Fruit fly (Drosophila melanogaster): ENCODE results near the gene Pcif1.

The Pcif1 gene

DNA sequence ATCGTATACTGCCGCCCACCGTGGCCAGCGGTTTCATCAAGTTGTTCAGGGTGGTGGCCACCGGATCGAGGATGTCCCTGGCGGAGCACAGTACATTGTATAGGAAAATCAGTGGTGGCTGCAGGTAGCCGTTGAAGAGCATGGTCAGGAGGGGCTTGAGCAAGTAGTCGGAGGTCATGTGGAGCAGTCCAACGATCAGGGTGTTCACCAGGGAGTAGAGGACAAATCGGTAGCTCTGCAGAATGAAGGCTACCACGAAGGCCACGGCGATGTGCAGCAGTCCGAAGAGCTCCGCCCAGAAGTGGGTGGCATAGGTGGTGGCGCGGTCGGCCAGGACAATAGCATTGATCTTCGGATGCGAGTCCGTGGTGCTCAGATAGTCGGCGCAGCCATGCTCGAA is 11.4 kb upstream of the Pcif1 start:
- TF ChIP-seq Myc (optimal IDR thresholded peaks at IDR 0.05) (no peak), insv (optimal IDR thresholded peaks at IDR 0.05) (no peak), psq (optimal IDR thresholded peaks at IDR 0.05) (no peak), h (optimal IDR thresholded peaks at IDR 0.05) (no peak)

DNA sequence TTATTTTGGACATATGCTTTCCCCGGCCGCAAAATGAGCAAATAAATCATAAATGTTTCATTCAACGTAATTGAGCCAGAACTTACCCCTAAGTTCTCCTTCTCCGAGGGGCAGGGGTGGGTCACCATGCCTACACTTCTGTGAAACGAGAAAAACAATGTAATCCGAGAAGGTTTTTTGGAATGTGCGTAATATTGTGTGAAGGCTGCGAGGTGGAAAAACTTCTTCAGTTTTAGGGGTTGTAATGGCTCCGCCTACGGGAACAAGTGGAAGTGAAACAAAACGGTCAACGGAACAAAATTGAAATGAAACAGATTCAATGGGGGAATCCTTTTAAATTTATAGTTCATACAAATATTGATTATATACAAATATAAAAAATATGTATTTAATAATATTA is 10.8 kb upstream of the Pcif1 start:
- TF ChIP-seq Sin3A (optimal IDR thresholded peaks at IDR 0.05): no peak
- TF ChIP-seq psq (optimal IDR thresholded peaks at IDR 0.05): no peak
- TF ChIP-seq ttk (optimal IDR thresholded peaks at IDR 0.05): no peak
- TF ChIP-seq insv (optimal IDR thresholded peaks at IDR 0.05): no peak
- TF ChIP-seq h (optimal IDR thresholded peaks at IDR 0.05): no peak
- TF ChIP-seq Myc (optimal IDR thresholded peaks at IDR 0.05): no peak

DNA sequence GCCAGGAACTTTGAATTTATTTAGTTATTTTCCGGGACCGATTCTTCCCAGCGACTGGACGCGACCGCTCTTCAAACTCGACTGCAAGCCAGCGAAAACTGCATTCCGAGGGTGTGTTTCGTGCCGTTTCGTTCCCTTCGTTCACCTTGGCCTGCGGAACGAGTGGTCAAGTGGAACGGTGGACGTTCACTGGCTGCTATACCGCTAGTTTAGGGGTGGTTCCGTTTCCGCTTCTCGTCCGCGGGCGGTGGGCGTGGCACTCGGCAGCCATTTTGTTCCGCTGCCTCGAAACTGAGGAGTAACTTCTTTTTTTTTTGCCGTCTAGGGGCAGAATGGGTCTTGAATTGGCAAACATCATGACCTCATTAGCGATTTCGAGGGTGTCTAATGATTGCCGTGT is 6.7 kb upstream of the Pcif1 start, which contains the start of gene Six4:
TSS of gene Six4 (minus strand) at position 85 of the 400 bp plus-strand sequence.
- TF ChIP-seq Myc (optimal IDR thresholded peaks at IDR 0.05) (no peak), psq (optimal IDR thresholded peaks at IDR 0.05) (no peak), Sin3A (optimal IDR thresholded peaks at IDR 0.05) (no peak), h (optimal IDR thresholded peaks at IDR 0.05) (no peak), ttk (optimal IDR thresholded peaks at IDR 0.05) (no peak), insv (optimal IDR thresholded peaks at IDR 0.05) (no peak)

DNA sequence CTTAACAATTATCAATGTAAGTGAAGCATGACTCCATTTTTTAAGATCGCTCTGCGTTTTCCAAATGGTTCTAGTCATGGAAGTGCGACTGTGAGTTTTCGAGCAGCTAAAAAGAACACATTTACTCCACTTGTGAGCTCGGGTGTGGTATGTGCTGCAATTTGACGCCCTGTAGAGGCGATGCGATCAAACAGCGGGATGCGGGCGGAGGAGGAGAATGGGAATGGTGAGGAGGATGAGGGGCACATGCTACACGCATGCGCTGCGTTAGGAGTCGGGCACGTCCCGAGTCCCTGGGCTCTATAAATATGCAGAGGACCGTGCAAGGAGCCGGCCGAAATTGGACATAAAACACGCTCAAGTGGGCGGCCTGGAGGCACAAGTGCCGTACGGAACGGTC is 3.3 kb upstream of the Pcif1 start:
- no peak for TF ChIP-seq ttk (optimal IDR thresholded peaks at IDR 0.05)
- no peak for TF ChIP-seq psq (optimal IDR thresholded peaks at IDR 0.05)

DNA sequence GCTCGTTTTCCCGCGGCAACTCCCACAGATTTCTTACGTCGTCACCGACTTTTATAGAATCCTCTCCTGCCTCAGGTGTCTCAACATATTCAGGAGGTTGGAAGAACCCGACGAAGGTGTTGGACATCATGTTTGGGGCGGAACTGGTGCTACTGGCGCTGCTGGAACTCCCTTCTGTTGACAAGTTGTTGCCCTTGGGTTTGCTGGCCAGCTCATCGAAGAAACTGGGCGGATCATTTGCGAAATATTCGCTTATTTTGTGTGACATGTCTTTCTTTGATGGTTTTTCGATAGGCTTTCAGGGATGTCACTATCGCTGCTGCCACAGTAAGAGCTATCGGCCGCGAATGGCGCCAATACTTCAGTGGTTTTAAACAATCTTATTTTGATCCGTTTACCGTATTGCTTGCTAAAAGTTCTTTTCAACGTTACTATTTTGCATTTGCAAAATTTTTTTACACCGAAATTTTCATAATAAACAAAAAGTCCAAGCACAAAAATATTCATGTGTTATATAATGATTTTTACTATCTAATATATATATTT is 1.9 kb upstream of the Pcif1 start, which contains the start of gene CG11396:
TSS of gene CG11396 (minus strand) at position 303 of the 546 bp plus-strand sequence.
- TF ChIP-seq psq (optimal IDR thresholded peaks at IDR 0.05): no peak
- TF ChIP-seq insv (optimal IDR thresholded peaks at IDR 0.05): peak; percentile 43
- no peak for TF ChIP-seq Sin3A (optimal IDR thresholded peaks at IDR 0.05)

DNA sequence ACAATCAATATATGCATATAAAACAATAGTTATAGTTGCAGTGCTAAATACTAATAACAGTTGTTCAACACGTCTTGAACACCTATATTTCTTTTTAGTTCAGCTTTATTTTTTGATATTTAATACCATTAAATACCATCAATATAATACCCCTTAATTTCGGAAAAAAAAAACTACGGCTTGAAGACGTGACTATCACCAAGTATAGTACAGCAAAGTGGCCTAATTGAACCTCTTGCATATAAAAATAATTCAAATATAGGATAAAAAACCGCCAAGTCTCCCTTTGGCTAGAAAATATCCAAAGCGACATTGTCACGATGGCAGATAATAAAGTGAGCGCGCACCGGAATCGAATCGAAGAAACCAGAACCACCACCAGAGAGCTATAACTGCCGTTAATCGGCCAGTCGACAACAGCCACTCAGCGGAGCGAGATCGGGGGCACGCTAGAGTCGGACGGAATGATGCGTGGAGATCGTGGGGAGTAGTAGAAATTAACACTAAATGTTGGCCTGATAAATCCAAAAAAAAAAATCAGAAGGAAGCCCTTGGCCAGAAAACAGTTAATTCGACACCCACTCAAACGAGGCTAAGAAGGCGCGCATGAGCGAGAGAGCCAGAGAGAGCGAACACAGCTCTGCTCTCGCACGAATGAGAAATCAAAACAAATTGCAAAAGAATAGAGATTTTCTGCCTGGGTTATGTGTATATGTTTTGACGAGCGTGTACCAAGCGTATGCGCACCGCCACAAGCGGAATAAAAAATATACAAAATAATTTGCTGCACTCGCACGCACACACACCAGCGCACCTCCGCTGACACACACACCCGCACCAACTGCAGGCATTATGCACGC is 955 bp downstream of the Pcif1 start:
- TF ChIP-seq ttk (optimal IDR thresholded peaks at IDR 0.05) (no peak), Sin3A (optimal IDR thresholded peaks at IDR 0.05) (no peak), psq (optimal IDR thresholded peaks at IDR 0.05) (no peak), Myc (optimal IDR thresholded peaks at IDR 0.05) (no peak), insv (optimal IDR thresholded peaks at IDR 0.05) (no peak), h (optimal IDR thresholded peaks at IDR 0.05) (no peak)

DNA sequence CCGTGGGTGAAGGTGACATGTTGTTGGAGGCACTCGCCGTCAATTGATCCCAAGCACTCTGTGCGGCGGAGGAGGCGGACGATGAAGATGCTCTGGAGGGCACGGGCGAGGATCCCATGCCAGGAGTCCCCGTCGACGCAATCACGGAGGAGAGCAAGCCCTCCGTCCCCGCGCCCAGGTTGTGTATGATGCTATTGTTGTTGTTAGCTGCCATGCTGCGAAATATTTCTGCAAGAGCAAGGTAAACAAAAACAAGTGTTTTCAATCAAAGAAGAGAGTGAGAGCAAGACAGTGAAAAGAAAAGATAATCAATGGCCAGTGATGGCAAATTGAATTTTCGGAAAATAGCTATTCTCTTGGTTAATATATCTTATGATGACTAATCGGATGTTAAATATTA is 1.6 kb downstream of the Pcif1 start:
- no peak for TF ChIP-seq ttk (optimal IDR thresholded peaks at IDR 0.05)
- no peak for TF ChIP-seq psq (optimal IDR thresholded peaks at IDR 0.05)
- no peak for TF ChIP-seq insv (optimal IDR thresholded peaks at IDR 0.05)
- no peak for TF ChIP-seq Myc (optimal IDR thresholded peaks at IDR 0.05)
- TF ChIP-seq Sin3A (optimal IDR thresholded peaks at IDR 0.05): no peak
- TF ChIP-seq h (optimal IDR thresholded peaks at IDR 0.05): no peak

DNA sequence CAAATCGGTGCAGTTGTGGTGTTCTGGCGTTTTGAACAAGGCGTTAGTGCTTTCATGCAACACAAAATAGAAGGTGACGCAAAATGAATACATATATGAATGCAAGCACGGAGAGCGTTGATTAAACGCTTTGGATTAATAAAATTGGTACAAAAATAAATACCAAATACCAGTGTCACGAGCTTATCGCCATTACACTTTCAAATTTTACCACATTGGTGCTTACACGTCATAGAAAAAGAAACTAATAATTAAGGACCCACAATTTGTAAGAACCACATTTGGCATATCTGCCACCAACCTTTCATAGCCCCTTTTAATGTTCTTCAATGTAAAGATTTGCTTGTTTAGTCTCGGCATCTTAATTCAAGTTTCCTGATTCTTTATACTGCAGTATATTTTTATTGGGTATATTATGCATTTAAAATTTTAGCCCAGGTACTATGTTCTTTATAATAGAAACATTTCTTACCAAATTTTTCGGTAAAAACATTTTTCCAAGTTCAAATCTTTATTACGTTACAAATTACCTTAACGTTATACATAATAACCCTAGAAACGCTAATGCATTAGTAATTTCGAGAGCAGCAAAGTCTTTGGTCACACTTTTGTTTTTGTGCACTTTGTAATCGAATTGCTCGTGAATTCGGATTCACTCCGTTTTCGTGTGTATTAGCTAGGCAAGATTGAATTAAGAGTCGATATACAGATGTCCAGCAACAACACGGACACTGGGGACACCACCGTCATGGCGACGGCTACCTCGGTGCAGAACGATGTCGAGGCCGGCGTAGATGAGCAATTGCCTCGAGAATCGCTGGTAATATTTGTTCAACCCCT is 7.6 kb downstream of the Pcif1 start, which contains the start of the genes Pex16 and Pex14:
TSS of gene Pex16 (minus strand) at position 41 of the 840 bp plus-strand sequence.
TSS of gene Pex14 (plus strand) at position 576 of the 840 bp plus-strand sequence.
- no peak for TF ChIP-seq ttk (optimal IDR thresholded peaks at IDR 0.05)
- TF ChIP-seq h (optimal IDR thresholded peaks at IDR 0.05): no peak
- TF ChIP-seq Myc (optimal IDR thresholded peaks at IDR 0.05): no peak
- TF ChIP-seq Sin3A (optimal IDR thresholded peaks at IDR 0.05): no peak
- no peak for TF ChIP-seq psq (optimal IDR thresholded peaks at IDR 0.05)
- no peak for TF ChIP-seq insv (optimal IDR thresholded peaks at IDR 0.05)

DNA sequence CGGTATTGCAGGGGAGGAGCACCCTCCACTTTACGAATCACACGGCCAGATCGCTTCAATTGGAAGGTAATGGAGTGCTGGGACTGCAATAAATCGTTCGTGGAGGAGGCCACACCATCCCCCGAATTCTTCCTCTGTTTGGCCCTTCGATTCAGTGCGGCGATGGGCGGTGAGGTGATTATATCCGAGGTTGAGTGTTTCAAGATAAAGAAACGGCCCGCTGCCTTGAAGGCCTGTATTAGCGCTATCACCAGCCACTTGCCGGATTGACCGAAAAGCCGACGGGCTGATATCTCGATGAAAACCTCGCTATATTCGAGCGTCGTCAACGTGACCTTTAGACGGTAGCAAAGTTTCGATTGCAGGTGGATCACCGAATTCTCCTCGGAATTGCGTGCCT is 8.5 kb downstream of the Pcif1 start:
- no peak for TF ChIP-seq insv (optimal IDR thresholded peaks at IDR 0.05)
- no peak for TF ChIP-seq h (optimal IDR thresholded peaks at IDR 0.05)
- no peak for TF ChIP-seq psq (optimal IDR thresholded peaks at IDR 0.05)
- no peak for TF ChIP-seq Sin3A (optimal IDR thresholded peaks at IDR 0.05)
- no peak for TF ChIP-seq Myc (optimal IDR thresholded peaks at IDR 0.05)
- TF ChIP-seq ttk (optimal IDR thresholded peaks at IDR 0.05): no peak

DNA sequence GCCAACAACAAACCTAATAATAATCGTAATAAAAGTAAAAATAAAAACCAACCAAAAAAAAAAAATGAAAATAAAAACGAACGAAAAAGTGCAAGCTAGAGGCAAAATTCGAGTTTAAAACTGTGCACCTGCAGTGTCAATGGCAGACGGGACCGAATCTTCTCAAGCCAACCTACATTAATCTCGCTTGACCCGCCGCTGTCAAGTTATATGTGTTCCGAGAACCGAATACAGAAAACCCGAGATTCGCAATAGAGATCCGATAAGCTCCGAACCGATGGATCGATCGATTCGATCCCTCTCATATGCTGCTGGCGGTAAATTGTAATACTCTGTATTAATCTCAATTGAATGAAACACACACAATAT is 13.4 kb downstream of the Pcif1 start:
- TF ChIP-seq h (optimal IDR thresholded peaks at IDR 0.05) (no peak), Myc (optimal IDR thresholded peaks at IDR 0.05) (no peak), Sin3A (optimal IDR thresholded peaks at IDR 0.05) (no peak), insv (optimal IDR thresholded peaks at IDR 0.05) (no peak), ttk (optimal IDR thresholded peaks at IDR 0.05) (no peak), psq (optimal IDR thresholded peaks at IDR 0.05) (no peak)

DNA sequence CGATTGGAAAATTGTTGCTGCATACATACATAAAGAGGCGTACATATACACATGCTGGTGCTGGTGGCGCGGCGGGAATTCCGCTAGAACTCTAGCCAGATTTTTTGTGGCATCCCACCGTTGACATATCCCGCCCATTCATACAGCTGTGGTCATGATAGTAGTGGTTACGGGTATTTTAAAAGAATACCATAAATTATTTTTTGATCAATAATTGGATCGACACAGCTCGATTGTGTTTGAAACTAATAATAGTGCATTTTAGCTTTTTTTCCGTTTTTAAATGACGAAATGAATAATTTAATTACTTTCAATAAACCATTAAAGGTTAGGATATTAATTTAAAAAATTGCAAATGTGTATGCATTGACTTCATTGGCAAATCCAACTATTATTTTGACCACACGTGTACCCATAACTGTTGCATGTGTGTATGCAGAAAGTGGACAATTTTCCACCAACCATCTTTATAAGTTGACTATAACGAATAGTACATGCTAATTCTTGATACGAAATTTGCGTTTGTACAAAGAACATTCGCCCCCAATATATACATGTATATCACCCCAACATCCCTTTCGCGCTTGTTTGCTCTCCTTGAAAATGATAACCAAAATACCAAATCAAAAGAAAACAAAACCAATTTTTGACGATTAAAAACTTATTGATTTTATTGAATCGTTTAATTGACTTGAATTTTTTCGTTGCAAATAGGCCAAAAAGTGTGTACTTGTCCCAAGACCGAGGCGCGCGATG is 13.9 kb downstream of the Pcif1 start:
- TF ChIP-seq Sin3A (optimal IDR thresholded peaks at IDR 0.05): no peak
- no peak for TF ChIP-seq h (optimal IDR thresholded peaks at IDR 0.05)
- TF ChIP-seq ttk (optimal IDR thresholded peaks at IDR 0.05): no peak
- no peak for TF ChIP-seq psq (optimal IDR thresholded peaks at IDR 0.05)
- no peak for TF ChIP-seq insv (optimal IDR thresholded peaks at IDR 0.05)
- no peak for TF ChIP-seq Myc (optimal IDR thresholded peaks at IDR 0.05)
